Fruit fly (Drosophila melanogaster) whole organism, adult: ENCODE measurements around the gene sqh.

ENCODE experiments used
- CG11617 ChIP-seq: fragments of 200-800 bp; sonication (Bioruptor generic); optimal IDR thresholded peaks from 2 replicates; lab custom pipeline; 2017; ENCODE audit warnings: mild to moderate bottlenecking, missing biosample characterization, missing genetic modification reagents, missing genetic modification characterization
- CG5204 ChIP-seq: fragments of 200-800 bp; sonication (Bioruptor generic); optimal IDR thresholded peaks from 2 replicates; lab custom pipeline; 2016; ENCODE audit warnings: missing biosample characterization, missing genetic modification characterization
- Hr96 ChIP-seq: fragments of 200-800 bp; sonication (Bioruptor generic); optimal IDR thresholded peaks from 2 replicates; lab custom pipeline; 2016; ENCODE audit warnings: missing biosample characterization, missing genetic modification characterization
- Mnt ChIP-seq: fragments of 200-800 bp; sonication (Bioruptor generic); optimal IDR thresholded peaks from 2 replicates; lab custom pipeline; 2016; ENCODE audit warnings: missing biosample characterization, mild to moderate bottlenecking, missing genetic modification characterization

DNA sequence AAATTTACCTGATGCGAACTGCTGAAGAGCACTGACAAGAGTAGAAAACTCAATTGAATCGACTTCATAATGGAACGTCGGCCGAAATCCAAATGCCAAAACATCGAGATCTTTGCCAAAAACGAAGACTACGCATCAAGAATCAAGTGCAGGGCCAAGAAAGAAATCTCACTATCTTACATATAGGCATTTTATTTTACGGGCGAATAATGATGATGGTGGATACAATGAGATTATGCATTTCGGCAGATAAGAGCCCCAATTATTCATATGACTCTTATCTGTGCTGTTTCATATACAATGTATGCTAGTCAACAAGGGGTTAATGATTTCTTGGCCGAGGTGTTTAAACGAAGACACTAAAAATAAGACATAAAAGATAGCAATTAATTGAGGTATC lies 5.7 kb downstream of the sqh start, which contains the start of gene Btnd:
- TF ChIP-seq Hr96 (GFP tag; lab: Kevin White, UChicago): no peak
- no peak for TF ChIP-seq CG5204 (GFP tag; lab: Kevin White, UChicago)
- no peak for TF ChIP-seq CG11617 (GFP tag; lab: Kevin White, UChicago)
- no peak for TF ChIP-seq Mnt (GFP tag; lab: Kevin White, UChicago)
